Worm (Caenorhabditis elegans) whole organism, L4/young adult: ENCODE data around the gene emc-1.

ENCODE experiments used
- W03F9.2 ChIP-seq: fragments of 150-350 bp; optimal IDR thresholded peaks from 2 replicates; lab custom pipeline; 2014; ENCODE audit warnings: missing biosample characterization, missing genetic modification characterization
- dao-5 ChIP-seq: sonication (generic microtip); optimal IDR thresholded peaks from 2 replicates; lab custom pipeline; 2016; ENCODE audit warnings: missing genotype, missing genetic modification characterization, moderate library complexity, missing compliant biosample characterization
- him-1 ChIP-seq: sonication (generic microtip); optimal IDR thresholded peaks from 2 replicates; lab custom pipeline; 2016; ENCODE audit warnings: missing genotype, missing genetic modification reagents, missing genetic modification characterization, missing compliant biosample characterization

DNA sequence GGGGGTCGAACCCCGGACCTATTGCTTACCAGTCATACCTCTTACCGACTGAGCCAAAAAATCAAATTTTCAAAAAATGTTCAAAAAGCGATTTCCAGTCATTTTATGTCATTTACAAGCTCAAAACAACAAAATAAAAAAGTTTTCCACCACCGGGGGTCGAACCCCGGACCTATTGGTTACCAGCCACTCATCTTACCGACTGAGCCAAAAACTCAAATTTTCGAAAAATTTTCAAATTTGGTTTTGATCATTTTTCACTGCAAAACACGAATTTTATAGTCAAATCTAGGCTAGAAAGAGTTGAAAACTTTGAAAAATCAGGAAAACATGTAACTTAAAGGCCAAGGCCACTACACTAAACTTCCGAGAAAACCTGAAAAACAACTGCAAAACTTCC is 24.1 kb downstream of the emc-1 start:
- TF ChIP-seq him-1, result no peak
- no peak for TF ChIP-seq dao-5 (tag; lab: Kevin White, UChicago)
- TF ChIP-seq W03F9.2 (tag; lab: Kevin White, UChicago), result no peak
